Worm (Caenorhabditis elegans) whole organism, midembryonic: ENCODE measurements around the gene cpsf-1.
A peak's percentile ranks its signal among the peaks of the same experiment; 100 is the strongest.

Experiments
- T22C8.4 ChIP-seq: fragments of 200-800 bp; sonication (Bioruptor generic); IDR thresholded peaks from 2 replicates; pipeline ENCODE4 v1.3.6; 2022; ENCODE audit warnings: missing genetic modification characterization, missing compliant biosample characterization
- cog-1 ChIP-seq: sonication (generic microtip); optimal IDR thresholded peaks from 2 replicates; lab custom pipeline; 2016; ENCODE audit warnings: missing genetic modification characterization, missing compliant biosample characterization
- flt-1 ChIP-seq: fragments of 200-800 bp; sonication (Bioruptor generic); IDR thresholded peaks from 2 replicates; pipeline ENCODE4 v1.3.6; 2022; ENCODE audit warnings: missing genetic modification characterization, missing compliant biosample characterization
- klf-2 ChIP-seq: fragments of 200-800 bp; sonication (Bioruptor generic); conservative IDR thresholded peaks from 2 replicates; pipeline ENCODE4 v1.3.6; 2022; ENCODE audit warnings: missing genetic modification reagents, missing genetic modification characterization, missing compliant biosample characterization
- med-1 ChIP-seq: sonication (generic microtip); optimal IDR thresholded peaks from 2 replicates; lab custom pipeline; 2017; ENCODE audit warnings: missing genetic modification characterization, mild to moderate bottlenecking, missing compliant biosample characterization, antibody characterized with exemption, missing genetic modification reagents; ENCODE audit not compliant: insufficient read depth
- ref-1 ChIP-seq: fragments of 200-800 bp; sonication (Bioruptor generic); conservative IDR thresholded peaks from 2 replicates; pipeline ENCODE4 v1.3.6; 2022; ENCODE audit warnings: missing genetic modification reagents, missing genetic modification characterization, missing compliant biosample characterization
- tab-1 ChIP-seq: fragments of 200-800 bp; sonication (Bioruptor generic); IDR thresholded peaks from 2 replicates; pipeline ENCODE4 v1.3.6; 2022; ENCODE audit warnings: missing genetic modification characterization, missing compliant biosample characterization
- ztf-23 ChIP-seq: fragments of 200-800 bp; sonication (Bioruptor generic); IDR thresholded peaks from 2 replicates; pipeline ENCODE4 v1.3.6; 2022; ENCODE audit warnings: missing genetic modification reagents, missing genetic modification characterization, missing compliant biosample characterization
- ztf-29 ChIP-seq: fragments of 200-800 bp; sonication (Bioruptor generic); IDR thresholded peaks from 2 replicates; pipeline ENCODE4 v1.3.6; 2022; ENCODE audit warnings: missing genetic modification reagents, missing genetic modification characterization, missing compliant biosample characterization

The cpsf-1 gene

DNA sequence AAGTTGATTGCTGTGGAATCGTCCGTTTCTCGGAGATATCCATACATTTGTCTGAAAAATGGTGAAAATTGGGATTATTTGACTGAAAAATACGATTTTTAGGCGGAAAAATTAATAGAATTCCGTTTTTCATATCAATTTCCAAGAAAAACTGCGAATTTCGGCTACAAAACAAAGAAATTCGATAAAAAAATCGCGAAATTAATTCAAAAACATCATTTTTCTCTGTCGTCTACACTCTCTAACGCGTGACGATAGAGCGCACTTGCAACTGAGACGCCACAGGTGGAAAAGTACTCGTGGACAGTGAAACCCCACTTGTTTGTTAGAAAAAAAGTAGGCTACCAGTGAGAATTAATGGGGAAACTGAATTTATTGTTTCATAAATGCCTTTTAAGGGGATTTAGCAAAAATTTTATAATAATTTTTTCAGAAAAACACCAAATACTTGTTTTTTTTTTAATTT, at the start of gene cpsf-1:
cpsf-1 (minus strand) TSS at position 51 of the 466 bp plus-strand sequence.
- TF ChIP-seq flt-1 (GFP tag; lab: Robert Waterston, UW), result peak; percentile 72
- TF ChIP-seq ref-1 (GFP tag; lab: Robert Waterston, UW), result 0 out of 2 replicates have a peak, but pooled peaks have one; percentile 29
- TF ChIP-seq cog-1 (tag; lab: Kevin White, UChicago), result peak; percentile 54
- no peak for TF ChIP-seq T22C8.4 (GFP tag; lab: Robert Waterston, UW)
- TF ChIP-seq tab-1 (GFP tag; lab: Robert Waterston, UW), result peak; percentile 51; the same call in 1 of the 2 replicates
- TF ChIP-seq ztf-29 (GFP tag; lab: Robert Waterston, UW), result no peak
- TF ChIP-seq med-1 (GFP tag; lab: Kevin White, UChicago), result no peak
- peak; percentile 74; the same call in 1 of the 2 replicates for TF ChIP-seq klf-2 (GFP tag; lab: Robert Waterston, UW)
- peak; percentile 84 for TF ChIP-seq ztf-23 (GFP tag; lab: Robert Waterston, UW)

DNA sequence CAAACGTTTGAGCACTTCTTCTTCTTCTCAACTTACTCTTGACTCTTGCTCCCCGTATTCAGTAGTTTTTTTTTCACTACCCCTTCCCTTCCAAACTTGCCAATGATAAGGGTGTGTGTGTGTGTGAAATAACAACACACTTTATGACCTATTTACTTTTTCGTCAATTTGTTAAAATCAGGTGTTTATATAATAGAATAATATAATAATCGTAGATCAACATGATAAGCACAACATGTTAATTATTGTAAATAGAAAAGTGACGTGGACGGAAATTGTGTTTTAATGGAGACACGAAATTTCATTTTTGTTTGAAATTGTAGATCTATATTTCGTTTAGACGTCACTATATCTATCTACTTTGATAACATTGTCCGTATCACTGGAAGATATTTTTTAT, 47.5 kb upstream of the cpsf-1 start:
- no peak for TF ChIP-seq flt-1 (GFP tag; lab: Robert Waterston, UW)
- TF ChIP-seq ztf-23 (GFP tag; lab: Robert Waterston, UW), result no peak
- no peak for TF ChIP-seq med-1 (GFP tag; lab: Kevin White, UChicago)
- no peak for TF ChIP-seq ref-1 (GFP tag; lab: Robert Waterston, UW)
- no peak for TF ChIP-seq T22C8.4 (GFP tag; lab: Robert Waterston, UW)
- no peak for TF ChIP-seq cog-1 (tag; lab: Kevin White, UChicago)
- no peak for TF ChIP-seq tab-1 (GFP tag; lab: Robert Waterston, UW)
- TF ChIP-seq ztf-29 (GFP tag; lab: Robert Waterston, UW), result no peak
- TF ChIP-seq klf-2 (GFP tag; lab: Robert Waterston, UW), result no peak

DNA sequence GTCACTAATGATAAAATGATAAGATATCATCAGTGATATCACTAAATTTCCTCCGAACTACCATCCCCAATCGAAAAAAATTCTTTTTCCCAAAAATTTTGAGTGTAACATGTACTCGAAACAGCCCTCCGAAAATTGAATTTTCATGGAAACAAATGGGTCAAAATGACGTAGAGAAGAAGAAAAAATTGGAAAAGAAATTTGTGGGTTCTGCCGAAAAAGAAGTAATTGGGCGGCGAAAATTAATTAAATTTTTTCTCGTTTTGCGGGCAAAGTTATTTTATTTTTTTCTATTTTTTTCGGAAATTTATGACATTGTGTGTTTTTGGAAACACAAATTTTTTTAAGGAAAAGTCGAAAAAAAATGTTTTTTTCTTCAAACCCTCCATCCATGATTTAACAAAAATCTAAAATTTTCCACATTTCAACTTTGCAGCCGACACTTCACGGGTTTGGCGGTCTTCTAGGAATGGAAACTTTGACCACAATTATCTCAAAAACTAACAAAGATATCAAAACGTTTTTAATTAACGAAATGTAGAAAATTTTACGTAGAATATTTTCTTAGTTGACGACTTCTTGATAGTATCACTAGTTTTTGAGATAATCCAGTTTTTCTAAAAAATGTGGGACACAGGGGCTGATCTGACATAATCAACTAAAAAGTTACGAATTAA, 44.5 kb upstream of the cpsf-1 start:
- no peak for TF ChIP-seq ref-1 (GFP tag; lab: Robert Waterston, UW)
- no peak for TF ChIP-seq ztf-29 (GFP tag; lab: Robert Waterston, UW)
- TF ChIP-seq T22C8.4 (GFP tag; lab: Robert Waterston, UW), result no peak
- TF ChIP-seq flt-1 (GFP tag; lab: Robert Waterston, UW), result no peak
- no peak for TF ChIP-seq ztf-23 (GFP tag; lab: Robert Waterston, UW)
- TF ChIP-seq klf-2 (GFP tag; lab: Robert Waterston, UW), result no peak
- no peak for TF ChIP-seq cog-1 (tag; lab: Kevin White, UChicago)
- TF ChIP-seq med-1 (GFP tag; lab: Kevin White, UChicago), result no peak
- TF ChIP-seq tab-1 (GFP tag; lab: Robert Waterston, UW), result no peak

DNA sequence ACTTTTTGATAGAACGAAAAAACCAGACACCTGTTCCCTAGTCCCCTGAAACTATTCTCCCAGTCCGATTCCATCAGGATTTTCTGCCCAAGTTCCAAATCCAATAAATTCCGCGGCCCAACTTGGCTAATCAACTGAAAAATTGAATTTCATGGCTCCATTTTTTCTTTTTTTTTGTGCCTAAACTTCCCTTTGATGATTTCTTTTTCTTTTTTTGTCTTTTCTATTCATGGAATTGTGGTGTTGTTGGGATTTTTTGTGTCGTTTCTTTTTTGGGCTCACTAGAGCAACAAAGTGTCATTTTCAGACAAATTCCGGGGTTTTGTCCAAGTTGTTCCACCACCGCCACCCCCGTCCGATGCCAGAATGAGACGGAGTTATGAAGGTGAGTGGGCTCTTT, 33.1 kb upstream of the cpsf-1 start, which contains the start of gene arrd-26:
arrd-26 (plus strand) TSS at position 301 of the 400 bp plus-strand sequence.
- TF ChIP-seq flt-1 (GFP tag; lab: Robert Waterston, UW) (no peak), cog-1 (tag; lab: Kevin White, UChicago) (no peak), klf-2 (GFP tag; lab: Robert Waterston, UW) (no peak), ztf-23 (GFP tag; lab: Robert Waterston, UW) (no peak), ref-1 (GFP tag; lab: Robert Waterston, UW) (no peak), tab-1 (GFP tag; lab: Robert Waterston, UW) (no peak), med-1 (GFP tag; lab: Kevin White, UChicago) (no peak), ztf-29 (GFP tag; lab: Robert Waterston, UW) (no peak), T22C8.4 (GFP tag; lab: Robert Waterston, UW) (no peak)

DNA sequence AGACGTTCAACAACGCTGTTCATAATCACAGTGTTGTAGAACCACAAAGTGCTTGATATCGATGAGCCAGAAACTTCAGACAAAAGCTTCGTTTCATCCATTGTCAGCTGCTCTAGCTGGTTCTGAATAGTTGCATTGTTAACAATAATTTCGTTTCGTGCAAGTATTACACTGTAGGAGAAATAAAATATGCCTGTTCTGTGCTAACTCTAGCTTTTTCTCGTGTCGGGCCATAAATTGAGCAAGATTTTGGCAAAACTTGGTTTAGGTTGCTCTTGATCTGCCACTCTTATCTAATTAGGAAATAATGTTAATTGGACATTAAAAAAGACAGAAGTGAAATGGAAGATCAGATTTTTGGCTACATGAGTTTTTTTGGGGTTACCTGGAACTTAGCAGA, 26.2 kb upstream of the cpsf-1 start, which contains the start of gene R05C11.2:
R05C11.2 (minus strand) TSS at position 101 of the 400 bp plus-strand sequence.
- no peak for TF ChIP-seq med-1 (GFP tag; lab: Kevin White, UChicago)

DNA sequence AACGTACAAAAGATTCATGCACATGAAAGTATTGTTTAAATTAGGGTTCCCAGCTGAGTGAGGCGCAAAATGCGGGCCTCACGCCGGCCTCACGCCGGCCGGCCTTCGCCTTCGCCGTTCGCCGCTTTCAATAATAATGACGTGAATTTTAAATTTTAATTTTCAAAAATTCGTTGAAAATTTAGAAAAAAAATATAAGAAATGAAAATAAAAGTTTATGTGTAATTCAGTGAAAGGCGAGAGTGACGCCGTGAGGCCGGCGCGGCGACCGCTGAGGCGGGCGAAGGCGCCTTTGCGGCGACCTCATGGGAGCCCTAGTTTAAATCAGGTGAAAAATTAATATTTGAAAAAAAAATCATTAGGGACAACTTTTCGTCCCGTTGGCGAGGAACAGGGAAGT, 24.7 kb upstream of the cpsf-1 start:
- TF ChIP-seq cog-1 (tag; lab: Kevin White, UChicago), result no peak
- TF ChIP-seq klf-2 (GFP tag; lab: Robert Waterston, UW), result no peak
- TF ChIP-seq T22C8.4 (GFP tag; lab: Robert Waterston, UW), result no peak
- no peak for TF ChIP-seq ztf-23 (GFP tag; lab: Robert Waterston, UW)
- no peak for TF ChIP-seq tab-1 (GFP tag; lab: Robert Waterston, UW)
- TF ChIP-seq ztf-29 (GFP tag; lab: Robert Waterston, UW), result no peak
- TF ChIP-seq ref-1 (GFP tag; lab: Robert Waterston, UW), result no peak
- TF ChIP-seq flt-1 (GFP tag; lab: Robert Waterston, UW), result no peak
- no peak for TF ChIP-seq med-1 (GFP tag; lab: Kevin White, UChicago)

DNA sequence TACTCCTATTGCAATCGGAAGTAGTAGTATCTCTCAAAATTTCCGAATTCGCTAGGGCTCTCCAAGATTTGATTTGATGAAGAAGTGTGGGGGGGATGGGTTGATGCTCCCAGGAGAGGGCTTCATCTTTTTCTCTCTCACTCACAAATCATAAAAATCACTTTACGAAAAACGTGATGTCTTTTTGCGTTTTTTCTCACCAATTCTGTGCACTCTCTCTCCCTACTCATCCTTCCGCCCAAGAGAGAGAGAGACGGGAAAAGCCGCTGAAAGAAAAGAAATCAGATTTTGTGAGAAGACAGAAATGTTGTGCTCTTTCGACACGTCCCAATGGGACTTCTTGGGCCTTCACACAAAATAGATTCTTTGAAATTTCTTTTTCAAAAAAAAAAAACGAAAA, 20.8 kb upstream of the cpsf-1 start:
- no peak for TF ChIP-seq T22C8.4 (GFP tag; lab: Robert Waterston, UW)
- TF ChIP-seq flt-1 (GFP tag; lab: Robert Waterston, UW), result no peak
- TF ChIP-seq ztf-23 (GFP tag; lab: Robert Waterston, UW), result no peak
- no peak for TF ChIP-seq ztf-29 (GFP tag; lab: Robert Waterston, UW)
- no peak for TF ChIP-seq klf-2 (GFP tag; lab: Robert Waterston, UW)
- no peak for TF ChIP-seq med-1 (GFP tag; lab: Kevin White, UChicago)
- no peak for TF ChIP-seq cog-1 (tag; lab: Kevin White, UChicago)
- no peak for TF ChIP-seq tab-1 (GFP tag; lab: Robert Waterston, UW)
- TF ChIP-seq ref-1 (GFP tag; lab: Robert Waterston, UW), result no peak

DNA sequence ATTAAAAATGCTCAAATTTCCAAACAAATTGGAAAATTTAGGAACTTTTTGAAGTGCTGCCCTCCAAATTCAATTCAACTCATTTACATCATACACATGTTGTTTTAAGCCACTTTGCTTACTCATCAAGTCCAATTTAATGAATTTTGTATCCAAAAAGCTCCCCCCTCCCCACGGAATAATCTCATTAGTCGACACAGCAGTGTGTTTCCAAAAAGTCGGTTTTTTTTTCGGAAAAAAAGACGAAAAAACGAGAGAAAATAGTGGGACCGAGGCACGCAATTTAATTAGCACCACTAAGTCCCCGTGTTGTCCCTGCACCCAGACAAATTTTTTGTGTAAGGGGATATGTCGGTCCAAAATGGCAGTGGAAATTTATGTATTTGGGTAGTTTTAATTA, 19.5 kb upstream of the cpsf-1 start:
- TF ChIP-seq med-1 (GFP tag; lab: Kevin White, UChicago) (no peak), cog-1 (tag; lab: Kevin White, UChicago) (no peak), flt-1 (GFP tag; lab: Robert Waterston, UW) (no peak), klf-2 (GFP tag; lab: Robert Waterston, UW) (no peak), T22C8.4 (GFP tag; lab: Robert Waterston, UW) (no peak), ref-1 (GFP tag; lab: Robert Waterston, UW) (no peak), ztf-23 (GFP tag; lab: Robert Waterston, UW) (no peak), tab-1 (GFP tag; lab: Robert Waterston, UW) (no peak)
